Worm (Caenorhabditis elegans): Measurements from ENCODE around the gene srg-47.

ce11 chrV:14506713-14507675 is 49.1 kb downstream of the srg-47 start:
- no peak for TF ChIP-seq zag-1 (tag; optimal IDR thresholded peaks at IDR 0.05)
- no peak for TF ChIP-seq fkh-10 (GFP tag; optimal IDR thresholded peaks at IDR 0.05)
- no peak for TF ChIP-seq aly-2 (tag; optimal IDR thresholded peaks at IDR 0.05)

Measured in whole organism, L3 larva.